Worm (Caenorhabditis elegans) whole organism, early embryonic: ENCODE results near the gene R05G6.1.

Experiments used
- aly-1 ChIP-seq: sonication (generic microtip); optimal IDR thresholded peaks from 2 replicates; lab custom pipeline; 2016; ENCODE audit warnings: missing genetic modification characterization, missing compliant biosample characterization
- flt-1 ChIP-seq: fragments of 200-800 bp; sonication (Bioruptor generic); IDR thresholded peaks from 2 replicates; pipeline ENCODE4 v1.3.6; 2022; ENCODE audit warnings: missing genetic modification characterization, missing compliant biosample characterization
- hmbx-1 ChIP-seq: sonication (generic microtip); optimal IDR thresholded peaks from 2 replicates; lab custom pipeline; 2016; ENCODE audit warnings: mild to moderate bottlenecking, missing genetic modification characterization, missing compliant biosample characterization

ce11 chrIV:7500924-7501323 lies 31.5 kb upstream of the R05G6.1 start:
- TF ChIP-seq flt-1 (no peak), aly-1 (tag; lab: Kevin White, UChicago) (no peak), hmbx-1 (tag; lab: Kevin White, UChicago) (no peak)
